Fruit fly (Drosophila melanogaster): ENCODE data around the gene CG12951.

The CG12951 gene

dm6 chr3R:9330231-9330630 lies at the start of gene CG12951:
CG12951 (minus strand) TSS chr3R:9330331.
- TF ChIP-seq pan (optimal IDR thresholded peaks at IDR 0.05), result no peak
- no peak for TF ChIP-seq psq (optimal IDR thresholded peaks at IDR 0.05)
- TF ChIP-seq usp (GFP tag; optimal IDR thresholded peaks at IDR 0.05), result no peak
- TF ChIP-seq Dll (optimal IDR thresholded peaks at IDR 0.05), result no peak
- TF ChIP-seq EcR (GFP tag; optimal IDR thresholded peaks at IDR 0.05), result no peak
- TF ChIP-seq CG8478 (optimal IDR thresholded peaks at IDR 0.05), result no peak

dm6 chr3R:9378644-9379411 lies 48.7 kb upstream of the CG12951 start:
- TF ChIP-seq psq (optimal IDR thresholded peaks at IDR 0.05) (no peak), pan (optimal IDR thresholded peaks at IDR 0.05) (peak; percentile 64), Dll (optimal IDR thresholded peaks at IDR 0.05) (peak; percentile 61), CG8478 (optimal IDR thresholded peaks at IDR 0.05) (no peak)

dm6 chr3R:9376789-9377188 lies 46.7 kb upstream of the CG12951 start:
- peak in 1 of 2 experiments; percentile 3 for TF ChIP-seq EcR (GFP tag; optimal IDR thresholded peaks at IDR 0.05)
- no peak for TF ChIP-seq usp (GFP tag; optimal IDR thresholded peaks at IDR 0.05)

- TF ChIP-seq psq (optimal IDR thresholded peaks at IDR 0.05), result no peak
- no peak for TF ChIP-seq Dll (optimal IDR thresholded peaks at IDR 0.05)
- no peak for TF ChIP-seq pan (optimal IDR thresholded peaks at IDR 0.05)
- TF ChIP-seq usp (GFP tag; optimal IDR thresholded peaks at IDR 0.05), result no peak
- no peak for TF ChIP-seq CG8478 (optimal IDR thresholded peaks at IDR 0.05)
- no peak for TF ChIP-seq EcR (GFP tag; optimal IDR thresholded peaks at IDR 0.05)
Observed at dm6 chr3R:9370413-9370812, 40.3 kb upstream of the CG12951 start.

- no peak for TF ChIP-seq psq (optimal IDR thresholded peaks at IDR 0.05)
- TF ChIP-seq Dll (optimal IDR thresholded peaks at IDR 0.05), result no peak
- TF ChIP-seq CG8478 (optimal IDR thresholded peaks at IDR 0.05), result no peak
- no peak for TF ChIP-seq EcR (GFP tag; optimal IDR thresholded peaks at IDR 0.05)
- no peak for TF ChIP-seq pan (optimal IDR thresholded peaks at IDR 0.05)
- TF ChIP-seq usp (GFP tag; optimal IDR thresholded peaks at IDR 0.05), result no peak
Observed at dm6 chr3R:9365893-9366500, 35.9 kb upstream of the CG12951 start.

dm6 chr3R:9365121-9365520 lies 35.0 kb upstream of the CG12951 start, which contains the start of gene Srr:
Srr (plus strand) TSS chr3R:9365398.
- TF ChIP-seq EcR (GFP tag; optimal IDR thresholded peaks at IDR 0.05) (no peak), pan (optimal IDR thresholded peaks at IDR 0.05) (no peak), usp (GFP tag; optimal IDR thresholded peaks at IDR 0.05) (no peak), Dll (optimal IDR thresholded peaks at IDR 0.05) (no peak), psq (optimal IDR thresholded peaks at IDR 0.05) (no peak), CG8478 (optimal IDR thresholded peaks at IDR 0.05) (no peak)

dm6 chr3R:9363066-9363719 lies 33.1 kb upstream of the CG12951 start, which contains the start of gene CG18473:
CG18473 (plus strand) TSS chr3R:9363305.
- TF ChIP-seq usp (GFP tag; optimal IDR thresholded peaks at IDR 0.05) (no peak), Dll (optimal IDR thresholded peaks at IDR 0.05) (no peak), psq (optimal IDR thresholded peaks at IDR 0.05) (no peak), EcR (GFP tag; optimal IDR thresholded peaks at IDR 0.05) (no peak), CG8478 (optimal IDR thresholded peaks at IDR 0.05) (no peak), pan (optimal IDR thresholded peaks at IDR 0.05) (no peak)

dm6 chr3R:9359393-9359792 lies 29.3 kb upstream of the CG12951 start:
- TF ChIP-seq usp (GFP tag; optimal IDR thresholded peaks at IDR 0.05), result no peak
- TF ChIP-seq CG8478 (optimal IDR thresholded peaks at IDR 0.05), result no peak
- no peak for TF ChIP-seq Dll (optimal IDR thresholded peaks at IDR 0.05)
- TF ChIP-seq psq (optimal IDR thresholded peaks at IDR 0.05), result no peak
- no peak for TF ChIP-seq pan (optimal IDR thresholded peaks at IDR 0.05)
- no peak for TF ChIP-seq EcR (GFP tag; optimal IDR thresholded peaks at IDR 0.05)

dm6 chr3R:9355195-9355594 lies 25.1 kb upstream of the CG12951 start, which contains the start of gene CG43675:
CG43675 (plus strand) TSS chr3R:9355495.
- no peak for TF ChIP-seq CG8478 (optimal IDR thresholded peaks at IDR 0.05)
- no peak for TF ChIP-seq EcR (GFP tag; optimal IDR thresholded peaks at IDR 0.05)
- no peak for TF ChIP-seq usp (GFP tag; optimal IDR thresholded peaks at IDR 0.05)
- TF ChIP-seq Dll (optimal IDR thresholded peaks at IDR 0.05), result no peak

dm6 chr3R:9353276-9353652 lies 23.1 kb upstream of the CG12951 start:
- TF ChIP-seq Dll (optimal IDR thresholded peaks at IDR 0.05) (no peak), EcR (GFP tag; optimal IDR thresholded peaks at IDR 0.05) (no peak), CG8478 (optimal IDR thresholded peaks at IDR 0.05) (no peak), usp (GFP tag; optimal IDR thresholded peaks at IDR 0.05) (no peak), psq (optimal IDR thresholded peaks at IDR 0.05) (no peak), pan (optimal IDR thresholded peaks at IDR 0.05) (no peak)

- TF ChIP-seq EcR (GFP tag; optimal IDR thresholded peaks at IDR 0.05) (no peak), pan (optimal IDR thresholded peaks at IDR 0.05) (no peak), Dll (optimal IDR thresholded peaks at IDR 0.05) (no peak), usp (GFP tag; optimal IDR thresholded peaks at IDR 0.05) (no peak)
Observed at dm6 chr3R:9352595-9353275, 22.6 kb upstream of the CG12951 start.

All from whole organism.